Worm (Caenorhabditis elegans) whole organism, L1 larva: Measurements from ENCODE around the gene Y73B6BL.29.
A peak's percentile ranks its signal among the peaks of the same experiment; 100 is the strongest.

Source experiments
- C16A3.4 ChIP-seq: fragments of 150-350 bp; optimal IDR thresholded peaks from 2 replicates; lab custom pipeline; 2014; ENCODE audit warnings: missing biosample characterization, missing genetic modification characterization
- C34B4.2 ChIP-seq: sonication (generic microtip); optimal IDR thresholded peaks from 2 replicates; lab custom pipeline; 2017; ENCODE audit warnings: mild to moderate bottlenecking, missing genetic modification characterization, missing compliant biosample characterization
- F16B12.6 ChIP-seq: fragments of 150-350 bp; optimal IDR thresholded peaks from 2 replicates; lab custom pipeline; 2014; ENCODE audit warnings: missing biosample characterization, missing genetic modification characterization
- aha-1 ChIP-seq: fragments of 150-350 bp; optimal IDR thresholded peaks from 2 replicates; lab custom pipeline; 2014; ENCODE audit warnings: missing biosample characterization, missing genetic modification characterization
- blmp-1 ChIP-seq: fragments of 150-350 bp; optimal IDR thresholded peaks from 2 replicates; lab custom pipeline; 2014; ENCODE audit warnings: missing biosample characterization, missing genetic modification characterization
- ceh-63 ChIP-seq: fragments of 200-800 bp; sonication (Bioruptor generic); optimal IDR thresholded peaks from 2 replicates; lab custom pipeline; 2018; ENCODE audit warnings: mild to moderate bottlenecking, missing genetic modification characterization, missing compliant biosample characterization
- ceh-82 ChIP-seq, 3 experiments: fragments of 150-350 bp in 1 of 3; sonication (generic microtip) in 2 of 3; optimal IDR thresholded peaks; 2 replicates each; lab custom pipeline; 2014 to 2017; ENCODE audit warnings: missing biosample characterization in 3 of 3, missing genetic modification characterization in 3 of 3
- dpl-1 ChIP-seq, 3 experiments: fragments of 150-350 bp in 2 of 3; sonication (generic microtip) in 1 of 3; optimal IDR thresholded peaks; 2 replicates each; lab custom pipeline; 2014 to 2017; ENCODE audit warnings: missing biosample characterization in 3 of 3, missing genetic modification characterization in 3 of 3, missing genetic modification reagents in 3 of 3
- dsc-1 ChIP-seq: sonication (generic microtip); optimal IDR thresholded peaks from 2 replicates; lab custom pipeline; 2016; ENCODE audit warnings: mild to moderate bottlenecking, missing genetic modification characterization, missing compliant biosample characterization
- efl-1 ChIP-seq, 4 experiments: fragments of 150-350 bp; optimal IDR thresholded peaks in 3 of 4; peaks in 1 of 4; 1 replicate in 1 of 4; 2 replicates in 3 of 4; lab custom pipeline; 2014; ENCODE audit warnings: missing biosample characterization in 2 of 4, missing genetic modification characterization in 2 of 4, missing genetic modification reagents in 2 of 4
- efl-3 ChIP-seq: fragments of 200-800 bp; sonication (Bioruptor generic); optimal IDR thresholded peaks from 2 replicates; lab custom pipeline; 2018; ENCODE audit warnings: mild to moderate bottlenecking, missing genetic modification characterization, missing compliant biosample characterization
- egl-13 ChIP-seq: sonication (generic microtip); optimal IDR thresholded peaks from 2 replicates; lab custom pipeline; 2016; ENCODE audit warnings: missing genotype, missing genetic modification reagents, missing genetic modification characterization, missing compliant biosample characterization
- elt-2 ChIP-seq: sonication (generic microtip); optimal IDR thresholded peaks from 2 replicates; lab custom pipeline; 2016; ENCODE audit warnings: missing genetic modification characterization, mild to moderate bottlenecking, inconsistent platforms, missing compliant biosample characterization, missing genetic modification reagents
- fkh-10 ChIP-seq: sonication (generic microtip); optimal IDR thresholded peaks from 2 replicates; lab custom pipeline; 2017; ENCODE audit warnings: missing biosample characterization, missing genetic modification reagents, missing genetic modification characterization
- fos-1 ChIP-seq: fragments of 150-350 bp; optimal IDR thresholded peaks from 2 replicates; lab custom pipeline; 2014; ENCODE audit warnings: missing biosample characterization, missing genetic modification characterization
- hlh-17 ChIP-seq: fragments of 200-800 bp; sonication (Bioruptor generic); optimal IDR thresholded peaks from 2 replicates; lab custom pipeline; 2018; ENCODE audit warnings: missing genetic modification characterization, mild to moderate bottlenecking, missing compliant biosample characterization, moderate library complexity, borderline replicate concordance
- hlh-4 ChIP-seq: sonication (generic microtip); optimal IDR thresholded peaks from 2 replicates; lab custom pipeline; 2016; ENCODE audit warnings: mild to moderate bottlenecking, missing genetic modification characterization, missing compliant biosample characterization
- jun-1 ChIP-seq: fragments of 150-350 bp; optimal IDR thresholded peaks from 2 replicates; lab custom pipeline; 2014; ENCODE audit warnings: missing biosample characterization, missing genetic modification reagents, missing genetic modification characterization
- lin-13 ChIP-seq: fragments of 150-350 bp; optimal IDR thresholded peaks from 2 replicates; lab custom pipeline; 2014; ENCODE audit warnings: missing biosample characterization, missing genetic modification reagents, missing genetic modification characterization
- lin-14 ChIP-seq: fragments of 200-800 bp; sonication (Bioruptor generic); optimal IDR thresholded peaks from 2 replicates; lab custom pipeline; 2018; ENCODE audit warnings: mild to moderate bottlenecking, missing genetic modification characterization, moderate library complexity, missing compliant biosample characterization
- lin-15B ChIP-seq: fragments of 150-350 bp; sonication (generic microtip); optimal IDR thresholded peaks from 3 replicates; lab custom pipeline; 2014; ENCODE audit warnings: missing biosample characterization, missing genetic modification characterization
- lir-3 ChIP-seq: sonication (generic microtip); optimal IDR thresholded peaks from 2 replicates; lab custom pipeline; 2016; ENCODE audit warnings: mild to moderate bottlenecking, missing genetic modification characterization, moderate library complexity, missing compliant biosample characterization; ENCODE audit not compliant: poor library complexity
- mdl-1 ChIP-seq, 2 experiments: fragments of 150-350 bp; optimal IDR thresholded peaks; 2 replicates each; lab custom pipeline; 2014 to 2017; ENCODE audit warnings: missing biosample characterization in 2 of 2, missing genetic modification characterization in 2 of 2, inconsistent platforms in 1 of 2
- mep-1 ChIP-seq: fragments of 150-350 bp; optimal IDR thresholded peaks from 2 replicates; lab custom pipeline; 2014; ENCODE audit warnings: missing biosample characterization, missing genetic modification characterization
- nhr-12 ChIP-seq: sonication (generic microtip); optimal IDR thresholded peaks from 2 replicates; lab custom pipeline; 2017; ENCODE audit warnings: missing biosample characterization, missing genetic modification characterization
- nhr-19 ChIP-seq: fragments of 200-800 bp; sonication (Bioruptor generic); conservative IDR thresholded peaks from 2 replicates; pipeline ENCODE4 v1.3.6; 2022; ENCODE audit warnings: missing genetic modification characterization, missing compliant biosample characterization
- nhr-20 ChIP-seq: sonication (generic microtip); optimal IDR thresholded peaks from 2 replicates; lab custom pipeline; 2016; ENCODE audit warnings: mild to moderate bottlenecking, missing genetic modification characterization, missing compliant biosample characterization
- nhr-237 ChIP-seq: fragments of 150-350 bp; optimal IDR thresholded peaks from 2 replicates; lab custom pipeline; 2014; ENCODE audit warnings: missing biosample characterization, missing genetic modification characterization
- nhr-28 ChIP-seq: fragments of 150-350 bp; optimal IDR thresholded peaks from 2 replicates; lab custom pipeline; 2014; ENCODE audit warnings: missing biosample characterization, missing genetic modification characterization
- nhr-71 ChIP-seq: sonication (generic microtip); optimal IDR thresholded peaks from 2 replicates; lab custom pipeline; 2016; ENCODE audit warnings: mild to moderate bottlenecking, missing genetic modification characterization, moderate library complexity, missing compliant biosample characterization
- nhr-77 ChIP-seq: fragments of 150-350 bp; optimal IDR thresholded peaks from 2 replicates; lab custom pipeline; 2014; ENCODE audit warnings: missing biosample characterization, missing genetic modification characterization
- nhr-90 ChIP-seq: sonication (generic microtip); optimal IDR thresholded peaks from 2 replicates; lab custom pipeline; 2016; ENCODE audit warnings: mild to moderate bottlenecking, missing genetic modification characterization, missing compliant biosample characterization; ENCODE audit not compliant: poor library complexity
- snpc-4 ChIP-seq: fragments of 150-350 bp; optimal IDR thresholded peaks from 2 replicates; lab custom pipeline; 2014; ENCODE audit warnings: missing biosample characterization, missing genetic modification characterization
- swsn-7 ChIP-seq: sonication (generic microtip); optimal IDR thresholded peaks from 2 replicates; lab custom pipeline; 2016; ENCODE audit warnings: missing genetic modification characterization, missing compliant biosample characterization
- tbx-2 ChIP-seq: sonication (generic microtip); optimal IDR thresholded peaks from 2 replicates; lab custom pipeline; 2016; ENCODE audit warnings: missing genetic modification characterization, missing compliant biosample characterization
- unc-130 ChIP-seq: fragments of 150-350 bp; optimal IDR thresholded peaks from 2 replicates; lab custom pipeline; 2017; ENCODE audit warnings: missing biosample characterization, missing genetic modification characterization, inconsistent platforms
- unc-30 ChIP-seq: sonication (generic microtip); optimal IDR thresholded peaks from 2 replicates; lab custom pipeline; 2017; ENCODE audit warnings: missing biosample characterization, missing genetic modification characterization
- unc-86 ChIP-seq: sonication (generic microtip); optimal IDR thresholded peaks from 2 replicates; lab custom pipeline; 2016; ENCODE audit warnings: missing genetic modification characterization, missing compliant biosample characterization
- vab-15 ChIP-seq: sonication (generic microtip); optimal IDR thresholded peaks from 2 replicates; lab custom pipeline; 2017; ENCODE audit warnings: missing genotype, mild to moderate bottlenecking, missing genetic modification characterization, missing compliant biosample characterization
- xbp-1 ChIP-seq: sonication (generic microtip); optimal IDR thresholded peaks from 2 replicates; lab custom pipeline; 2016; ENCODE audit warnings: missing genetic modification characterization, missing compliant biosample characterization
- zag-1 ChIP-seq: fragments of 150-350 bp; optimal IDR thresholded peaks from 2 replicates; lab custom pipeline; 2014; ENCODE audit warnings: missing biosample characterization, missing genetic modification characterization
- zip-4 ChIP-seq: fragments of 200-800 bp; sonication (Bioruptor generic); optimal IDR thresholded peaks from 2 replicates; lab custom pipeline; 2018; ENCODE audit warnings: mild to moderate bottlenecking, missing genetic modification characterization, moderate library complexity, missing compliant biosample characterization

Gene Y73B6BL.29

ce11 chrIV:6329339-6329738 lies 7.6 kb downstream of the Y73B6BL.29 start, which contains the start of gene seu-1:
seu-1 (plus strand) TSS chrIV:6329639.
- TF ChIP-seq lin-13 (GFP tag; lab: Kevin White, UChicago) (no peak), efl-1 (optimal IDR thresholded peaks at IDR 0.05; lab: Kevin White, UChicago) (no peak), efl-1 (GFP tag; optimal IDR thresholded peaks at IDR 0.05 in 1 of 2; lab: Kevin White, UChicago) (peak in 1 of 2 experiments; percentile 65)
- TF ChIP-seq, all 84 proteins: peak for 1

DNA sequence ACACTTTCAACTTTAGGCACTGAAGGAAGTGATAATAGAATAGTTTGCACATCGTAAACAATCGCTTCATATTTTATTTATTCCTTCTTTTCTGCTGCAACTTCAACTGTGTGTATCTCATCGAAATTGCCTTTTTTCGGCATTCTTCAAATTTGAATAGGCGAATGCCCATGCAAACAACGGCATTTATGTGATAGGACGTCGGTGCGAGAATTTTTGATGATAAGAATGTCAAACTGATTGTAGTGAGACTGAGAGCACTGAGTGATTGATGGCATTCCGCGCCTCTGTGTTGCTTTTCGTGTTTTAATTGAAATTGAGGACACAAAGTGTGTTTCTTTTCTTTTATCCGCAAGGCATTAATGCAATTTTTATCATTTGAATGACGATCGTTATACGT lies 9.1 kb downstream of the Y73B6BL.29 start:
- TF ChIP-seq ceh-63, result no peak
- TF ChIP-seq elt-2, result peak; percentile 12
- TF ChIP-seq lin-14 (GFP tag; lab: Kevin White, UChicago), result peak; percentile 26

ce11 chrIV:6333915-6334314 lies 12.2 kb downstream of the Y73B6BL.29 start, which contains the start of gene blos-2:
blos-2 (plus strand) TSS chrIV:6334215.
- TF ChIP-seq nhr-19 (GFP tag; lab: Robert Waterston, UW) (0 out of 2 replicates have a peak, but pooled peaks have one; percentile 5), jun-1 (tag; lab: Kevin White, UChicago) (no peak), C16A3.4 (tag; lab: Kevin White, UChicago) (no peak), nhr-77 (tag; lab: Kevin White, UChicago) (no peak), nhr-12 (no peak), snpc-4 (no peak), unc-86 (tag; lab: Kevin White, UChicago) (no peak), elt-2 (no peak)

ce11 chrIV:6335908-6336307 lies 14.2 kb downstream of the Y73B6BL.29 start, which contains the start of gene mif-4:
mif-4 (minus strand) TSS chrIV:6335994.
- TF ChIP-seq nhr-20 (tag; lab: Kevin White, UChicago) (no peak), blmp-1 (tag; lab: Kevin White, UChicago) (peak; percentile 31), mdl-1 (tag; optimal IDR thresholded peaks at IDR 0.05; lab: Kevin White, UChicago) (peak in 1 of 2 experiments; percentile 9), xbp-1 (no peak), mep-1 (tag; lab: Kevin White, UChicago) (peak; percentile 14), lin-14 (GFP tag; lab: Kevin White, UChicago) (peak; percentile 56)

DNA sequence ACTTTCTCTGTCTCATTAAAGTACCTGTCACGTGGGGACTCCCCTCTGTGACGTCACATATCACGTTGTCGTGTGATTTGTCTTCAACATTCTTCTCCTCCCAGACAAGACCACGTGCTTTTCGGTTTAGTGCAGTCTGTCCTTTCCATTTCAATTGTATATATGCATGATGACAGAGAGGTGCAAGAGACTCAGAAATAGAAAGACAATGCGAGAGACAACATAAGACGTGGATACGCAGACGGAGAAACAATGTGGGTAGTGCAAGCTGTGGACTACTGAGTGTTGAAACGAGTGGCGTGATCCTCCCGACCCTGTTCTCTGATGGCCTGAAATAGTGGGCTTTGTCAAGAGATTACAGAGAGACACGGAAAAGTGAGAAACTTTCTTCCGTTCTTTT lies 15.0 kb downstream of the Y73B6BL.29 start:
- TF ChIP-seq F16B12.6 (tag; lab: Kevin White, UChicago), result peak; percentile 41
- TF ChIP-seq C16A3.4 (tag; lab: Kevin White, UChicago), result peak; percentile 88
- TF ChIP-seq fkh-10 (GFP tag; lab: Kevin White, UChicago), result peak; percentile 54
- TF ChIP-seq nhr-77 (tag; lab: Kevin White, UChicago), result peak; percentile 38
- TF ChIP-seq jun-1 (tag; lab: Kevin White, UChicago), result peak; percentile 90
- TF ChIP-seq hlh-17, result no peak
- peak; percentile 88 for TF ChIP-seq egl-13 (tag; lab: Kevin White, UChicago)
- peak; percentile 74 to 80 (median 76) for TF ChIP-seq dpl-1 (GFP tag; optimal IDR thresholded peaks at IDR 0.05; lab: Kevin White, UChicago)
- TF ChIP-seq unc-130 (tag; lab: Kevin White, UChicago), result peak; percentile 79
- peak; percentile 99 for TF ChIP-seq nhr-20 (tag; lab: Kevin White, UChicago)
- TF ChIP-seq lin-15B, result peak; percentile 22
- TF ChIP-seq tbx-2, result peak; percentile 97
- peak; percentile 46 for TF ChIP-seq fos-1 (tag; lab: Kevin White, UChicago)
- peak; percentile 90 for TF ChIP-seq aha-1
- TF ChIP-seq dsc-1 (tag; lab: Kevin White, UChicago), result peak; percentile 85
- no peak for TF ChIP-seq nhr-28
- TF ChIP-seq snpc-4, result peak; percentile 84
- peak; percentile 37 for TF ChIP-seq nhr-237 (tag; lab: Kevin White, UChicago)
- peak; percentile 90 for TF ChIP-seq lir-3
- peak; percentile 93 for TF ChIP-seq swsn-7 (tag; lab: Kevin White, UChicago)
- peak; percentile 68 for TF ChIP-seq zip-4 (GFP tag; lab: Kevin White, UChicago)
- peak; percentile 99 for TF ChIP-seq nhr-71 (tag; lab: Kevin White, UChicago)
- TF ChIP-seq vab-15 (tag; lab: Kevin White, UChicago), result peak; percentile 84
- TF ChIP-seq nhr-90 (tag; lab: Kevin White, UChicago), result peak; percentile 97
- TF ChIP-seq unc-30 (tag; lab: Kevin White, UChicago), result no peak
- TF ChIP-seq lin-14 (GFP tag; lab: Kevin White, UChicago), result peak; percentile 99
- peak; percentile 15 for TF ChIP-seq C34B4.2 (tag; lab: Kevin White, UChicago)
- peak; percentile 6 to 81 (median 24) for TF ChIP-seq ceh-82 (tag; optimal IDR thresholded peaks at IDR 0.05; lab: Kevin White, UChicago)
- no peak for TF ChIP-seq hlh-4
- no peak for TF ChIP-seq zag-1 (tag; lab: Kevin White, UChicago)
- TF ChIP-seq efl-1 (optimal IDR thresholded peaks at IDR 0.05; lab: Kevin White, UChicago), result peak; percentile 85 to 89
- TF ChIP-seq efl-1 (GFP tag; optimal IDR thresholded peaks at IDR 0.05 in 1 of 2; lab: Kevin White, UChicago), result peak; percentile 72 to 97
- peak; percentile 11 for TF ChIP-seq efl-3 (GFP tag; lab: Kevin White, UChicago)
